Fruit fly (Drosophila melanogaster): ENCODE data around the gene Ccdc85.

The Ccdc85 gene

DNA sequence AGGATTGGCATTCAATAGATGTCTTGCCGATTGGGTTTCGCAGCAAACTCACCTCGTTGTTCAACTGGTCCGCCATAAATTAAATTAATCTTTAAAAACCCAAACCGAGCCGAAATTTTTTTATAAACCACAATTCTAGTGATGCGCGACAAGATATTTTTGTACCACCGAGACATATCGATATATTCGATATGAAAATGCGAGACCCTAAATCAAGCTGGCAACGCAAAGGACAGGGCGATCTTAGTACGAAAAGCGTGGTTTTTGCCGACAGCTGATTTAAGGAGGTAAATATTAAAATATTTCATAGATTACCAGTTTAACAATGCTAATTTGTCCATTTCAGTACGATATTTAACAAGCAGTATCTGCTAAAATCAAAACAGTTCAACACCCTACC, 29.9 kb downstream of the Ccdc85 start, which contains the start of the genes Sf3b2 and CG17219 (continued):
- TF ChIP-seq Gsc (GFP tag; IDR thresholded peaks at IDR 0.05), result no peak
- TF ChIP-seq usp (GFP tag; optimal IDR thresholded peaks at IDR 0.05), result no peak
- TF ChIP-seq Sry-β (GFP tag; optimal IDR thresholded peaks at IDR 0.05), result peak; percentile 45
- no peak for TF ChIP-seq sna (GFP tag; IDR thresholded peaks at IDR 0.05; ENCODE audit: partially characterized antibody)
- peak; percentile 73 for TF ChIP-seq bbx (GFP tag; IDR thresholded peaks at IDR 0.05; ENCODE audit: partially characterized antibody)
- no peak for TF ChIP-seq tgo (GFP tag; IDR thresholded peaks at IDR 0.05)
- no peak for TF ChIP-seq ro (GFP tag; IDR thresholded peaks at IDR 0.05)
- TF ChIP-seq sr (GFP tag; IDR thresholded peaks at IDR 0.05), result no peak
- no peak for TF ChIP-seq CG6854 (GFP tag; optimal IDR thresholded peaks at IDR 0.05)
- TF ChIP-seq Med (GFP tag), result peak; percentile 90
- peak; percentile 54 for TF ChIP-seq CG3847 (GFP tag; IDR thresholded peaks at IDR 0.05)
- no peak for TF ChIP-seq pho (GFP tag; optimal IDR thresholded peaks at IDR 0.05)
- no peak for TF ChIP-seq CG17612 (GFP tag; IDR thresholded peaks at IDR 0.05)
- no peak for TF ChIP-seq CG18476 (GFP tag; optimal IDR thresholded peaks at IDR 0.05)
- TF ChIP-seq Opbp (GFP tag; IDR thresholded peaks at IDR 0.05; ENCODE audit: partially characterized antibody), result peak; percentile 77
- peak; percentile 4 for TF ChIP-seq CG33213 (GFP tag; optimal IDR thresholded peaks at IDR 0.05)
- peak; percentile 23 for TF ChIP-seq CG13624 (GFP tag; optimal IDR thresholded peaks at IDR 0.05)
- TF ChIP-seq BtbVII (GFP tag; optimal IDR thresholded peaks at IDR 0.05), result no peak
- no peak for TF ChIP-seq Vsx1 (GFP tag; optimal IDR thresholded peaks at IDR 0.05)
- no peak for TF ChIP-seq CrebB (tag; optimal IDR thresholded peaks at IDR 0.05)
- TF ChIP-seq CG9932 (GFP tag; IDR thresholded peaks at IDR 0.05), result peak; percentile 49; the same call in 1 of the 2 replicates
- no peak for TF ChIP-seq CG13894 (tag; optimal IDR thresholded peaks at IDR 0.05)
- no peak for TF ChIP-seq gem (tag; optimal IDR thresholded peaks at IDR 0.05)
- TF ChIP-seq CG10462 (GFP tag; optimal IDR thresholded peaks at IDR 0.05), result no peak
- peak; percentile 72 for TF ChIP-seq Bgb (GFP tag; IDR thresholded peaks at IDR 0.05; ENCODE audit: partially characterized antibody)
- no peak for TF ChIP-seq gce (GFP tag; IDR thresholded peaks at IDR 0.05)
- no peak for TF ChIP-seq otp (GFP tag; IDR thresholded peaks at IDR 0.05)
- TF ChIP-seq Fer3 (tag; optimal IDR thresholded peaks at IDR 0.05), result no peak
- TF ChIP-seq E2f2 (GFP tag; IDR thresholded peaks at IDR 0.05), result peak; percentile 68
- TF ChIP-seq seq (GFP tag; IDR thresholded peaks at IDR 0.05), result no peak
- TF ChIP-seq HLH4C (GFP tag; IDR thresholded peaks at IDR 0.05; ENCODE audit: partially characterized antibody), result peak; percentile 58; the same call in 2 of the 3 replicates
- TF ChIP-seq HmgZ (tag; optimal IDR thresholded peaks at IDR 0.05), result peak; percentile 60
- TF ChIP-seq HHEX (GFP tag; optimal IDR thresholded peaks at IDR 0.05), result no peak
- no peak for TF ChIP-seq z (GFP tag; IDR thresholded peaks at IDR 0.05)
- peak; percentile 64 for TF ChIP-seq Dp (GFP tag; optimal IDR thresholded peaks at IDR 0.05)
- TF ChIP-seq Sry-δ (GFP tag; optimal IDR thresholded peaks at IDR 0.05), result peak; percentile 91
- TF ChIP-seq CG7963 (GFP tag; IDR thresholded peaks at IDR 0.05; ENCODE audit: partially characterized antibody), result peak; percentile 49; the same call in 1 of the 3 replicates
- no peak for TF ChIP-seq CG4707 (GFP tag; optimal IDR thresholded peaks at IDR 0.05)
- TF ChIP-seq gfzf (GFP tag; optimal IDR thresholded peaks at IDR 0.05), result peak; percentile 18
- no peak for TF ChIP-seq ranshi (GFP tag; IDR thresholded peaks at IDR 0.05)
- no peak for TF ChIP-seq btn (GFP tag; optimal IDR thresholded peaks at IDR 0.05)
- TF ChIP-seq YL-1 (GFP tag; optimal IDR thresholded peaks at IDR 0.05), result peak; percentile 77
- TF ChIP-seq tin (GFP tag; optimal IDR thresholded peaks at IDR 0.05), result peak; percentile 3
- no peak for TF ChIP-seq GATAe (GFP tag; conservative IDR thresholded peaks at IDR 0.05)
- peak; percentile 29; the same call in 1 of the 2 replicates for TF ChIP-seq CG2129 (GFP tag; IDR thresholded peaks at IDR 0.05; ENCODE audit: partially characterized antibody)
- TF ChIP-seq CG9797 (GFP tag; optimal IDR thresholded peaks at IDR 0.05), result peak; percentile 10
- TF ChIP-seq crol (GFP tag; IDR thresholded peaks at IDR 0.05), result no peak
- no peak for TF ChIP-seq unpg (GFP tag; optimal IDR thresholded peaks at IDR 0.05)
- TF ChIP-seq knrl (GFP tag; IDR thresholded peaks at IDR 0.05; ENCODE audit: partially characterized antibody), result peak; percentile 70
- no peak for TF ChIP-seq croc (GFP tag; conservative IDR thresholded peaks at IDR 0.05)
- peak; percentile 16 for TF ChIP-seq HLH54F (GFP tag; optimal IDR thresholded peaks at IDR 0.05)

Measured in whole organism, embryonic.